Worm (Caenorhabditis elegans) whole organism, L1 larva: ENCODE measurements around the gene C08H9.15.

ENCODE experiments used
- C04F5.9 ChIP-seq: sonication (generic microtip); optimal IDR thresholded peaks from 2 replicates; lab custom pipeline; 2016; ENCODE audit warnings: missing genetic modification characterization, missing compliant biosample characterization
- C34B4.2 ChIP-seq: sonication (generic microtip); optimal IDR thresholded peaks from 2 replicates; lab custom pipeline; 2017; ENCODE audit warnings: mild to moderate bottlenecking, missing genetic modification characterization, missing compliant biosample characterization
- ama-1 ChIP-seq: fragments of 150-350 bp; optimal IDR thresholded peaks from 2 replicates; lab custom pipeline; 2014
- ceh-82 ChIP-seq, 3 experiments: fragments of 150-350 bp in 1 of 3; sonication (generic microtip) in 2 of 3; optimal IDR thresholded peaks; 2 replicates each; lab custom pipeline; 2014 to 2017; ENCODE audit warnings: missing biosample characterization in 3 of 3, missing genetic modification characterization in 3 of 3
- ceh-88 ChIP-seq: fragments of 200-800 bp; sonication (Bioruptor generic); IDR thresholded peaks from 2 replicates; pipeline ENCODE4 v1.3.6; 2022; ENCODE audit warnings: missing genetic modification characterization, missing compliant biosample characterization
- dsc-1 ChIP-seq: sonication (generic microtip); optimal IDR thresholded peaks from 2 replicates; lab custom pipeline; 2016; ENCODE audit warnings: mild to moderate bottlenecking, missing genetic modification characterization, missing compliant biosample characterization
- efl-1 ChIP-seq, 4 experiments: fragments of 150-350 bp; optimal IDR thresholded peaks in 3 of 4; peaks in 1 of 4; 1 replicate in 1 of 4; 2 replicates in 3 of 4; lab custom pipeline; 2014; ENCODE audit warnings: missing biosample characterization in 2 of 4, missing genetic modification characterization in 2 of 4, missing genetic modification reagents in 2 of 4
- efl-3 ChIP-seq: fragments of 200-800 bp; sonication (Bioruptor generic); optimal IDR thresholded peaks from 2 replicates; lab custom pipeline; 2018; ENCODE audit warnings: mild to moderate bottlenecking, missing genetic modification characterization, missing compliant biosample characterization
- egl-13 ChIP-seq: sonication (generic microtip); optimal IDR thresholded peaks from 2 replicates; lab custom pipeline; 2016; ENCODE audit warnings: missing genotype, missing genetic modification reagents, missing genetic modification characterization, missing compliant biosample characterization
- egl-27 ChIP-seq, 2 experiments: fragments of 150-350 bp in 1 of 2; sonication (generic microtip); optimal IDR thresholded peaks; 3 replicates each; lab custom pipeline; 2017 to 2018; ENCODE audit warnings: missing biosample characterization in 2 of 2, missing genetic modification characterization in 2 of 2, missing genetic modification reagents in 2 of 2
- elt-2 ChIP-seq: sonication (generic microtip); optimal IDR thresholded peaks from 2 replicates; lab custom pipeline; 2016; ENCODE audit warnings: missing genetic modification characterization, mild to moderate bottlenecking, inconsistent platforms, missing compliant biosample characterization, missing genetic modification reagents
- ets-5 ChIP-seq: fragments of 200-800 bp; sonication (Bioruptor generic); IDR thresholded peaks from 2 replicates; pipeline ENCODE4 v1.3.6; 2022; ENCODE audit warnings: missing genetic modification characterization, missing compliant biosample characterization
- fkh-4 ChIP-seq: sonication (generic microtip); optimal IDR thresholded peaks from 2 replicates; lab custom pipeline; 2016; ENCODE audit warnings: missing compliant biosample characterization, missing genetic modification characterization, borderline replicate concordance
- fos-1 ChIP-seq: fragments of 150-350 bp; optimal IDR thresholded peaks from 2 replicates; lab custom pipeline; 2014; ENCODE audit warnings: missing biosample characterization, missing genetic modification characterization
- grh-1 ChIP-seq: fragments of 200-800 bp; sonication (Bioruptor generic); IDR thresholded peaks from 2 replicates; pipeline ENCODE4 v1.3.6; 2022; ENCODE audit warnings: missing genetic modification reagents, missing genetic modification characterization, missing compliant biosample characterization
- hlh-17 ChIP-seq: fragments of 200-800 bp; sonication (Bioruptor generic); optimal IDR thresholded peaks from 2 replicates; lab custom pipeline; 2018; ENCODE audit warnings: missing genetic modification characterization, mild to moderate bottlenecking, missing compliant biosample characterization, moderate library complexity, borderline replicate concordance
- irx-1 ChIP-seq: sonication (generic microtip); optimal IDR thresholded peaks from 2 replicates; lab custom pipeline; 2016; ENCODE audit warnings: missing genetic modification characterization, missing compliant biosample characterization
- lin-35 ChIP-seq, 2 experiments: fragments of 150-350 bp; optimal IDR thresholded peaks; 2 replicates each; lab custom pipeline; 2014; ENCODE audit warnings: missing biosample characterization in 2 of 2, missing genetic modification characterization in 2 of 2, missing genetic modification reagents in 2 of 2
- mab-9 ChIP-seq: fragments of 200-800 bp; sonication (Bioruptor generic); IDR thresholded peaks from 2 replicates; pipeline ENCODE4 v1.3.6; 2022; ENCODE audit warnings: missing genetic modification reagents, missing genetic modification characterization, missing compliant biosample characterization
- mdl-1 ChIP-seq, 2 experiments: fragments of 150-350 bp; optimal IDR thresholded peaks; 2 replicates each; lab custom pipeline; 2014 to 2017; ENCODE audit warnings: missing biosample characterization in 2 of 2, missing genetic modification characterization in 2 of 2, inconsistent platforms in 1 of 2
- mef-2 ChIP-seq: fragments of 150-350 bp; optimal IDR thresholded peaks from 2 replicates; lab custom pipeline; 2014; ENCODE audit warnings: missing biosample characterization, missing genetic modification characterization
- nhr-20 ChIP-seq: sonication (generic microtip); optimal IDR thresholded peaks from 2 replicates; lab custom pipeline; 2016; ENCODE audit warnings: mild to moderate bottlenecking, missing genetic modification characterization, missing compliant biosample characterization
- nhr-71 ChIP-seq: sonication (generic microtip); optimal IDR thresholded peaks from 2 replicates; lab custom pipeline; 2016; ENCODE audit warnings: mild to moderate bottlenecking, missing genetic modification characterization, moderate library complexity, missing compliant biosample characterization
- nhr-85 ChIP-seq: sonication (generic microtip); peaks from one replicate; lab custom pipeline; 2016; ENCODE audit warnings: missing genetic modification characterization, inconsistent platforms, missing compliant biosample characterization
- pqm-1 ChIP-seq: sonication (generic microtip); optimal IDR thresholded peaks from 3 replicates; lab custom pipeline; 2017; ENCODE audit warnings: missing biosample characterization, missing genetic modification characterization
- snu-23 ChIP-seq: sonication (generic microtip); optimal IDR thresholded peaks from 2 replicates; lab custom pipeline; 2016; ENCODE audit warnings: missing genetic modification characterization, missing compliant biosample characterization
- sptf-1 ChIP-seq: fragments of 150-350 bp; optimal IDR thresholded peaks from 2 replicates; lab custom pipeline; 2014; ENCODE audit warnings: missing biosample characterization, missing genetic modification characterization
- swsn-7 ChIP-seq: sonication (generic microtip); optimal IDR thresholded peaks from 2 replicates; lab custom pipeline; 2016; ENCODE audit warnings: missing genetic modification characterization, missing compliant biosample characterization
- tbx-2 ChIP-seq: sonication (generic microtip); optimal IDR thresholded peaks from 2 replicates; lab custom pipeline; 2016; ENCODE audit warnings: missing genetic modification characterization, missing compliant biosample characterization
- unc-30 ChIP-seq: sonication (generic microtip); optimal IDR thresholded peaks from 2 replicates; lab custom pipeline; 2017; ENCODE audit warnings: missing biosample characterization, missing genetic modification characterization
- unc-62 ChIP-seq: fragments of 150-350 bp; optimal IDR thresholded peaks from 2 replicates; lab custom pipeline; 2014; ENCODE audit warnings: missing biosample characterization, missing genetic modification reagents, missing genetic modification characterization
- unc-98 ChIP-seq: fragments of 200-800 bp; sonication (Bioruptor generic); IDR thresholded peaks from 2 replicates; pipeline ENCODE4 v1.3.6; 2022; ENCODE audit warnings: missing genetic modification characterization, missing compliant biosample characterization
- ztf-4 ChIP-seq: fragments of 150-350 bp; optimal IDR thresholded peaks from 2 replicates; lab custom pipeline; 2014; ENCODE audit warnings: missing biosample characterization, missing genetic modification characterization

Gene C08H9.15

DNA sequence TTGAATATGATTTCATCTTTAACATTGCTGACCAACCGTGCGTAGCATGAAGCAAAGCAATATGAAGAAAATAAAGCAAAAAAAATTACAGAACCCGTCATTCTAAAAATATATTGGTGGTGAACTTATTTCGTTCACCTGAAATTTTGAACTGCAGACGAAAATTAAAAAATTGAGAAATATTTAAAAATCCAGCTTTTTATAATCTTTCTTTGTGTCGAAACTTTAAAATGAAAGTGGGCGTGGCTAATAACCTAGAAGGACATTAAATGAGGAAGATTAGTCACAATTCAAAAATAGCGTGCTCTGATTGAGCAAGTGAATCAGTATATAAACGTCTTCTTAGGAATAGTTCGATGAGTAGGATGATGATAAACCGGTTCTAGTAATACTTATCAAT is 31.5 kb upstream of the C08H9.15 start, which contains the start of gene old-2:
Gene old-2 (minus strand): TSS at position 101 of the 400 bp plus-strand sequence.
- TF ChIP-seq mdl-1 (tag; optimal IDR thresholded peaks at IDR 0.05; lab: Kevin White, UChicago) (no peak), dsc-1 (no peak), mef-2 (tag; lab: Kevin White, UChicago) (no peak), egl-27 (tag; optimal IDR thresholded peaks at IDR 0.05; lab: Kevin White, UChicago) (no peak), elt-2 (tag; lab: Kevin White, UChicago) (no peak), tbx-2 (no peak), fos-1 (tag; lab: Kevin White, UChicago) (no peak), C04F5.9 (tag; lab: Kevin White, UChicago) (no peak)

ce11 chrII:9850945-9851344 is 30.0 kb upstream of the C08H9.15 start, which contains the start of gene ZK938.10:
Gene ZK938.10, minus strand, starts transcription at chrII:9851045.
- TF ChIP-seq swsn-7: no peak
- no peak for TF ChIP-seq ceh-88
- no peak for TF ChIP-seq unc-98 (GFP tag; lab: Robert Waterston, UW)

ce11 chrII:9855620-9856019 is 25.4 kb upstream of the C08H9.15 start, which contains the start of gene chil-4:
Gene chil-4, minus strand, starts transcription at chrII:9855720.
- TF ChIP-seq egl-13 (tag; lab: Kevin White, UChicago): no peak
- TF ChIP-seq mab-9 (GFP tag; lab: Robert Waterston, UW): no peak
- no peak for TF ChIP-seq hlh-17 (GFP tag; lab: Kevin White, UChicago)
- TF ChIP-seq, all 84 proteins: peak for 0

ce11 chrII:9857791-9858190 is 23.2 kb upstream of the C08H9.15 start, which contains the start of gene chil-6:
Gene chil-6, minus strand, starts transcription at chrII:9857891.
- TF ChIP-seq nhr-85 (tag; lab: Kevin White, UChicago) (no peak), snu-23 (GFP tag; lab: Kevin White, UChicago) (no peak), ama-1 (no peak), ets-5 (no peak), efl-1 (optimal IDR thresholded peaks at IDR 0.05; lab: Kevin White, UChicago) (no peak), efl-1 (GFP tag; optimal IDR thresholded peaks at IDR 0.05 in 1 of 2; lab: Kevin White, UChicago) (no peak), C04F5.9 (tag; lab: Kevin White, UChicago) (no peak), C34B4.2 (no peak), fkh-4 (tag; lab: Kevin White, UChicago) (no peak), grh-1 (GFP tag; lab: Robert Waterston, UW) (no peak), dsc-1 (no peak), irx-1 (tag; lab: Kevin White, UChicago) (no peak)

ce11 chrII:9859575-9859974 is 21.4 kb upstream of the C08H9.15 start, which contains the start of gene chil-5:
Gene chil-5, minus strand, starts transcription at chrII:9859675.
- TF ChIP-seq elt-2 (tag; lab: Kevin White, UChicago): no peak
- no peak for TF ChIP-seq efl-1 (optimal IDR thresholded peaks at IDR 0.05; lab: Kevin White, UChicago)
- no peak for TF ChIP-seq efl-1 (GFP tag; optimal IDR thresholded peaks at IDR 0.05 in 1 of 2; lab: Kevin White, UChicago)
- TF ChIP-seq snu-23 (GFP tag; lab: Kevin White, UChicago): no peak
- no peak for TF ChIP-seq pqm-1 (tag; lab: Kevin White, UChicago)
- TF ChIP-seq unc-30 (tag; lab: Kevin White, UChicago): no peak
- TF ChIP-seq lin-35 (GFP tag; optimal IDR thresholded peaks at IDR 0.05; lab: Kevin White, UChicago): no peak
- TF ChIP-seq irx-1 (tag; lab: Kevin White, UChicago): no peak
- TF ChIP-seq nhr-71 (tag; lab: Kevin White, UChicago): no peak
- TF ChIP-seq unc-62 (GFP tag; lab: Kevin White, UChicago): no peak

- TF ChIP-seq ceh-82 (tag; optimal IDR thresholded peaks at IDR 0.05; lab: Kevin White, UChicago) (no peak), unc-62 (GFP tag; lab: Kevin White, UChicago) (no peak), ztf-4 (tag; lab: Kevin White, UChicago) (no peak), nhr-71 (tag; lab: Kevin White, UChicago) (no peak), ama-1 (no peak), efl-3 (GFP tag; lab: Kevin White, UChicago) (no peak), fos-1 (tag; lab: Kevin White, UChicago) (no peak), nhr-20 (tag; lab: Kevin White, UChicago) (no peak), sptf-1 (no peak)
Observed at ce11 chrII:9861394-9861793, 19.6 kb upstream of the C08H9.15 start, which contains the start of gene chil-3. Gene chil-3, minus strand, starts transcription at chrII:9861494.
